Fruit fly (Drosophila melanogaster) whole organism, embryonic: ENCODE measurements around the gene Best2.

ENCODE experiments used
- ATbp ChIP-seq: fragments of 200-800 bp; sonication (Bioruptor generic); optimal IDR thresholded peaks from 2 replicates; lab custom pipeline; 2017; ENCODE audit warnings: missing biosample characterization, mild to moderate bottlenecking, missing genetic modification characterization, missing genetic modification reagents
- Ada2b ChIP-seq: fragments of 200-800 bp; sonication (Bioruptor generic); IDR thresholded peaks from 2 replicates; pipeline ENCODE4 v1.3.6; 2022; ENCODE audit warnings: missing biosample characterization, missing genetic modification characterization
- Awh ChIP-seq: fragments of 200-800 bp; sonication (Bioruptor generic); IDR thresholded peaks from 2 replicates; pipeline ENCODE4, ENCODE4 v1.3.6; 2022; ENCODE audit warnings: missing biosample characterization, missing genetic modification characterization
- BEAF-32 ChIP-seq: fragments of 200-800 bp; sonication (Bioruptor generic); optimal IDR thresholded peaks from 3 replicates; lab custom pipeline; 2017; ENCODE audit warnings: missing biosample characterization, missing genetic modification characterization, mild to moderate bottlenecking, moderate library complexity, missing genetic modification reagents
- C15 ChIP-seq: fragments of 200-800 bp; sonication (Bioruptor generic); IDR thresholded peaks from 3 replicates; pipeline ENCODE4 v1.3.6; 2022; ENCODE audit warnings: missing biosample characterization, missing genetic modification characterization
- CG10431 ChIP-seq: fragments of 200-800 bp; sonication (Bioruptor generic); optimal IDR thresholded peaks from 3 replicates; lab custom pipeline; 2018; ENCODE audit warnings: missing biosample characterization, mild to moderate bottlenecking, missing genetic modification characterization
- CG10565 ChIP-seq: fragments of 200-800 bp; sonication (Bioruptor generic); optimal IDR thresholded peaks from 3 replicates; lab custom pipeline; 2016; ENCODE audit warnings: missing biosample characterization, mild to moderate bottlenecking, missing genetic modification characterization
- CG12219 ChIP-seq: fragments of 200-800 bp; sonication (Bioruptor generic); optimal IDR thresholded peaks from 3 replicates; lab custom pipeline; 2018; ENCODE audit warnings: missing biosample characterization, mild to moderate bottlenecking, missing genetic modification characterization
- CG13296 ChIP-seq: fragments of 200-800 bp; sonication (Bioruptor generic); optimal IDR thresholded peaks from 3 replicates; lab custom pipeline; 2018; ENCODE audit warnings: missing biosample characterization, mild to moderate bottlenecking, missing genetic modification characterization
- CG16813 ChIP-seq: fragments of 200-800 bp; sonication (Bioruptor generic); IDR thresholded peaks from 3 replicates; pipeline ENCODE4 v1.3.6; 2022; ENCODE audit warnings: missing biosample characterization, missing genetic modification characterization; ENCODE audit not compliant: partially characterized antibody
- CG17328 ChIP-seq: fragments of 200-800 bp; sonication (Bioruptor generic); IDR thresholded peaks from 2 replicates; pipeline ENCODE4 v1.3.6; 2022; ENCODE audit warnings: missing biosample characterization, missing genetic modification characterization
- CG17912 ChIP-seq: fragments of 200-800 bp; sonication (Bioruptor generic); optimal IDR thresholded peaks from 2 replicates; lab custom pipeline; 2018; ENCODE audit warnings: missing biosample characterization, mild to moderate bottlenecking, missing genetic modification characterization
- CG1832 ChIP-seq: fragments of 200-800 bp; sonication (Bioruptor generic); optimal IDR thresholded peaks from 2 replicates; lab custom pipeline; 2017; ENCODE audit warnings: missing biosample characterization, mild to moderate bottlenecking, missing genetic modification characterization, inconsistent platforms
- CG2116 ChIP-seq: fragments of 200-800 bp; sonication (Bioruptor generic); optimal IDR thresholded peaks from 3 replicates; lab custom pipeline; 2018; ENCODE audit warnings: missing biosample characterization, mild to moderate bottlenecking, missing genetic modification characterization
- CG32532 ChIP-seq: fragments of 200-800 bp; sonication (Bioruptor generic); IDR thresholded peaks from 2 replicates; pipeline ENCODE4 v1.3.6; 2022; ENCODE audit warnings: missing biosample characterization, missing genetic modification characterization
- CG33213 ChIP-seq: fragments of 200-800 bp; sonication (Bioruptor generic); optimal IDR thresholded peaks from 3 replicates; lab custom pipeline; 2016; ENCODE audit warnings: missing biosample characterization, missing genetic modification characterization
- CG34224 ChIP-seq: fragments of 200-800 bp; sonication (Bioruptor generic); IDR thresholded peaks from 3 replicates; pipeline ENCODE4 v1.3.6; 2022; ENCODE audit warnings: missing biosample characterization, missing genetic modification characterization; ENCODE audit not compliant: partially characterized antibody
- CG3847 ChIP-seq: fragments of 200-800 bp; sonication (Bioruptor generic); IDR thresholded peaks from 2 replicates; pipeline ENCODE4 v1.3.6; 2022; ENCODE audit warnings: missing biosample characterization, missing genetic modification characterization
- CG4820 ChIP-seq: fragments of 200-800 bp; sonication (Bioruptor generic); optimal IDR thresholded peaks from 3 replicates; lab custom pipeline; 2016; ENCODE audit warnings: missing biosample characterization, missing genetic modification characterization
- CG4854 ChIP-seq: fragments of 200-800 bp; sonication (Bioruptor generic); optimal IDR thresholded peaks from 2 replicates; lab custom pipeline; 2016; ENCODE audit warnings: missing biosample characterization, missing genetic modification characterization, inconsistent platforms
- CG5953 ChIP-seq: fragments of 200-800 bp; sonication (Bioruptor generic); IDR thresholded peaks from 2 replicates; pipeline ENCODE4 v1.3.6; 2022; ENCODE audit warnings: missing biosample characterization, missing genetic modification characterization
- CG6791 ChIP-seq: fragments of 200-800 bp; sonication (Bioruptor generic); IDR thresholded peaks from 3 replicates; pipeline ENCODE4 v1.3.6; 2022; ENCODE audit warnings: missing biosample characterization, missing genetic modification characterization; ENCODE audit not compliant: partially characterized antibody
- E2f2 ChIP-seq: fragments of 200-800 bp; sonication (Bioruptor generic); IDR thresholded peaks from 2 replicates; pipeline ENCODE4 v1.3.6; 2022; ENCODE audit warnings: missing biosample characterization, missing genetic modification characterization
- Hey ChIP-seq: fragments of 200-800 bp; sonication (Bioruptor generic); optimal IDR thresholded peaks from 3 replicates; lab custom pipeline; 2018; ENCODE audit warnings: missing biosample characterization, mild to moderate bottlenecking, missing genetic modification characterization
- HmgD ChIP-seq: fragments of 200-800 bp; sonication (Bioruptor generic); optimal IDR thresholded peaks from 3 replicates; lab custom pipeline; 2016; ENCODE audit warnings: missing biosample characterization, missing genetic modification characterization
- Hmr ChIP-seq: fragments of 200-800 bp; sonication (Bioruptor generic); optimal IDR thresholded peaks from 3 replicates; lab custom pipeline; 2017; ENCODE audit warnings: mild to moderate bottlenecking, missing biosample characterization, missing genetic modification reagents, missing genetic modification characterization
- Jarid2 ChIP-seq: fragments of 200-800 bp; sonication (Bioruptor generic); optimal IDR thresholded peaks from 3 replicates; lab custom pipeline; 2017; ENCODE audit warnings: mild to moderate bottlenecking, missing biosample characterization, missing genetic modification reagents, missing genetic modification characterization
- Kr ChIP-seq: fragments of 200-800 bp; sonication (Bioruptor generic); optimal IDR thresholded peaks from 2 replicates; lab custom pipeline; 2017; ENCODE audit warnings: missing biosample characterization, mild to moderate bottlenecking, missing genetic modification characterization
- Lim3 ChIP-seq: fragments of 200-800 bp; sonication (Bioruptor generic); IDR thresholded peaks from 2 replicates; pipeline ENCODE4 v1.3.6; 2022; ENCODE audit warnings: missing biosample characterization, missing genetic modification characterization
- MTF-1 ChIP-seq: fragments of 200-800 bp; sonication (Bioruptor generic); optimal IDR thresholded peaks from 2 replicates; lab custom pipeline; 2018; ENCODE audit warnings: missing biosample characterization, mild to moderate bottlenecking, missing genetic modification characterization, borderline replicate concordance
- Mad ChIP-seq: fragments of 200-800 bp; sonication (Bioruptor generic); optimal IDR thresholded peaks from 2 replicates; lab custom pipeline; 2016; ENCODE audit warnings: missing biosample characterization, missing genetic modification characterization
- Mrtf ChIP-seq: fragments of 200-800 bp; sonication (Bioruptor generic); IDR thresholded peaks from 3 replicates; pipeline ENCODE4 v1.3.6; 2022; ENCODE audit warnings: missing biosample characterization, missing genetic modification characterization
- Nf-YC ChIP-seq: fragments of 200-800 bp; optimal IDR thresholded peaks from 3 replicates; lab custom pipeline; 2019; ENCODE audit warnings: missing biosample characterization, mild to moderate bottlenecking, missing genetic modification characterization, moderate library complexity
- Optix ChIP-seq: fragments of 200-800 bp; sonication (Bioruptor generic); IDR thresholded peaks from 3 replicates; pipeline ENCODE4 v1.3.6; 2022; ENCODE audit warnings: missing biosample characterization, missing genetic modification characterization
- Scr ChIP-seq: fragments of 200-800 bp; sonication (Bioruptor generic); IDR thresholded peaks from 2 replicates; pipeline ENCODE4 v1.3.6; 2022; ENCODE audit warnings: missing biosample characterization, missing genetic modification characterization; ENCODE audit not compliant: partially characterized antibody
- Sox100B ChIP-seq: fragments of 200-800 bp; sonication (Bioruptor generic); optimal IDR thresholded peaks from 3 replicates; lab custom pipeline; 2018; ENCODE audit warnings: missing biosample characterization, mild to moderate bottlenecking, missing genetic modification characterization
- Sox102F ChIP-seq: fragments of 200-800 bp; sonication (Bioruptor generic); optimal IDR thresholded peaks from 2 replicates; lab custom pipeline; 2018; ENCODE audit warnings: missing biosample characterization, mild to moderate bottlenecking, missing genetic modification characterization, moderate library complexity
- ac ChIP-seq: fragments of 200-800 bp; sonication (Bioruptor generic); optimal IDR thresholded peaks from 3 replicates; lab custom pipeline; 2017; ENCODE audit warnings: missing biosample characterization, mild to moderate bottlenecking, missing genetic modification characterization
- dysf ChIP-seq: fragments of 200-800 bp; sonication (Bioruptor generic); IDR thresholded peaks from 3 replicates; pipeline ENCODE4 v1.3.6; 2022; ENCODE audit warnings: missing biosample characterization, missing genetic modification characterization
- fd102C ChIP-seq: fragments of 200-800 bp; sonication (Bioruptor generic); optimal IDR thresholded peaks from 2 replicates; lab custom pipeline; 2018; ENCODE audit warnings: missing biosample characterization, mild to moderate bottlenecking, missing genetic modification characterization, moderate library complexity
- h ChIP-seq: fragments of >200 bp; optimal IDR thresholded peaks from 2 replicates; lab custom pipeline; 2017
- lilli ChIP-seq: fragments of 200-800 bp; sonication (Bioruptor generic); optimal IDR thresholded peaks from 3 replicates; lab custom pipeline; 2016; ENCODE audit warnings: missing biosample characterization, missing genetic modification characterization
- p53 ChIP-seq: fragments of 200-800 bp; sonication (Bioruptor generic); optimal IDR thresholded peaks from 2 replicates; lab custom pipeline; 2016; ENCODE audit warnings: missing biosample characterization, missing genetic modification characterization
- pros ChIP-seq: fragments of 200-800 bp; sonication (Bioruptor generic); optimal IDR thresholded peaks from 3 replicates; lab custom pipeline; 2019; ENCODE audit warnings: missing biosample characterization, mild to moderate bottlenecking, missing genetic modification characterization, moderate library complexity
- ro ChIP-seq: fragments of 200-800 bp; sonication (Bioruptor generic); IDR thresholded peaks from 2 replicates; pipeline ENCODE4 v1.3.6; 2022; ENCODE audit warnings: missing biosample characterization, missing genetic modification characterization
- sens ChIP-seq: fragments of 200-800 bp; sonication (Bioruptor generic); peaks from one replicate; lab custom pipeline; 2016; ENCODE audit warnings: missing biosample characterization, missing genetic modification characterization
- slou ChIP-seq: fragments of 200-800 bp; sonication (Bioruptor generic); optimal IDR thresholded peaks from 3 replicates; lab custom pipeline; 2016; ENCODE audit warnings: missing biosample characterization, missing genetic modification characterization
- sob ChIP-seq: fragments of 200-800 bp; sonication (Bioruptor generic); IDR thresholded peaks from 2 replicates; pipeline ENCODE4 v1.3.6; 2022; ENCODE audit warnings: missing biosample characterization, missing genetic modification characterization
- stc ChIP-seq: fragments of 200-800 bp; sonication (Bioruptor generic); IDR thresholded peaks from 2 replicates; pipeline ENCODE4 v1.3.6; 2022; ENCODE audit warnings: missing biosample characterization, missing genetic modification characterization
- yki ChIP-seq: fragments of >200 bp; optimal IDR thresholded peaks from 3 replicates; lab custom pipeline; 2018

Gene Best2

DNA sequence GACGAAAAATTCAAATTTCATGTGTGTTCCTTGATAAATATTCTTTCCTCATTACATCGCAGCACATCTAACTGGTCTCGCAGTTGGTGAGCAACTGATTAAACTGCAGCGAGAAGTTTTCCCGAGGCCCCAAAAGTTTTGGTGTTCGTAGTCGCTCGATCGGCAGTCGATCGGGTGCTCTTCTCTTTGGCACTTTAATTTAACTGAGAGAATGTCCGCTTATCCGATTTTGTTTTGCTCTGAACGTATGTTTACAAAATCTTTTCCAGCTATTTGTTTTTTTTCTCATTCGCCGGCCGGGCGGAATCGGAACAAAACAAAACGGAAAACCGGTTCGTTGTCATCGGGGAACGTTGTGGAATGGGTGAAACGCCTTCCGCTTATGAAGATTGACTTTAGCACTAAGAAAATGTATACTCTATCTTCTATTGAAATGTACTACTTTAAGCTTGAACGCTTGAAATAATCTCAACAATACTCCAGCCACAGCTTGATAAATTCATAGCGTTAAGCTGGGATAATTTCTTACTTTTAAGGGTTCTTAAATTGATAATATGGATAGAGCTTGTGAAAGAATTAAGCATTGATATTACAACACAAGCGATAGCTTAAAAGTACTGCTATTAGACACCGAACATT lies 37.8 kb downstream of the Best2 start (continued):
- TF ChIP-seq Awh (GFP tag; lab: Robert Waterston, UW) (no peak), Lim3 (GFP tag; lab: Robert Waterston, UW) (no peak), dysf (GFP tag; lab: Robert Waterston, UW) (no peak), CG13296 (peak; percentile 47), stc (GFP tag; lab: Robert Waterston, UW) (no peak), CG17912 (GFP tag; lab: Kevin White, UChicago) (peak; percentile 13), sens (peak; percentile 87), Optix (GFP tag; lab: Robert Waterston, UW) (no peak), MTF-1 (GFP tag; lab: Kevin White, UChicago) (peak; percentile 31), Ada2b (GFP tag; lab: Robert Waterston, UW) (no peak), Sox100B (peak; percentile 13), CG12219 (peak; percentile 30), CG32532 (GFP tag; lab: Robert Waterston, UW) (no peak; the same call in 1 of the 2 replicates), E2f2 (0 out of 2 replicates have a peak, but pooled peaks have one; percentile 41)
- TF ChIP-seq, all 482 proteins: peak for 71

DNA sequence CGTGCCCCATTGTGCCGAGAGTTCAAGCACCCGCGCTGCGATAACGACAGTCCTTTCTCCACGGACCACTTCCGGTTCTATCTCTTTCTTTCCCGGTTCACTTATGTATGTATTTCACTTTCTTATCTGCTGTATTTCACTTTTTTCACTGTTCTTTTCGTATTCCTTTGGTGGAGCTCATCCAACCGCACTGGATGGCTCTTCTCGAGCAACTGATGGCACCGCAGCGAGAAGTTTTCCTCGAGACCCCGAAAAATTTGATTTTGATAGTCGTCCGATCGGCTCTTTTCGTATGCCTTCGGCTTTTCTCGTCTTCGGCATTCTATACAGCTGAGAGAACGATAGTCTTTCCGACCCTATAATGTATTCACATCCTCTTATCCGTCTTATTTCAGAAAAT lies 38.7 kb downstream of the Best2 start, which contains the start of gene LanA:
Gene LanA (minus strand): TSS at position 217 of the 400 bp plus-strand sequence.
- TF ChIP-seq slou (GFP tag; lab: Kevin White, UChicago), result no peak
- TF ChIP-seq Sox102F (GFP tag; lab: Kevin White, UChicago), result no peak
- TF ChIP-seq CG33213, result no peak
- 0 out of 2 replicates have a peak, but pooled peaks have one; percentile 20 for TF ChIP-seq Scr (GFP tag; lab: Robert Waterston, UW)
- no peak for TF ChIP-seq p53 (GFP tag; lab: Kevin White, UChicago)
- TF ChIP-seq yki, result no peak
- no peak for TF ChIP-seq CG5953 (GFP tag; lab: Robert Waterston, UW)
- TF ChIP-seq C15 (GFP tag; lab: Robert Waterston, UW), result no peak
- TF ChIP-seq CG4854 (GFP tag; lab: Kevin White, UChicago), result no peak
- no peak for TF ChIP-seq Kr (GFP tag; lab: Kevin White, UChicago)
- no peak for TF ChIP-seq Hmr (GFP tag; lab: Kevin White, UChicago)
- TF ChIP-seq sob (GFP tag; lab: Robert Waterston, UW), result peak; percentile 46; the same call in 1 of the 2 replicates
- peak; percentile 15 for TF ChIP-seq CG1832 (GFP tag; lab: Kevin White, UChicago)
- TF ChIP-seq CG4820 (GFP tag; lab: Kevin White, UChicago), result no peak
- peak; percentile 6 for TF ChIP-seq Mad (GFP tag; lab: Kevin White, UChicago)
- no peak for TF ChIP-seq Mrtf (GFP tag; lab: Robert Waterston, UW)
- no peak for TF ChIP-seq BEAF-32 (GFP tag; lab: Kevin White, UChicago)
- no peak for TF ChIP-seq ro (GFP tag; lab: Robert Waterston, UW)
- no peak for TF ChIP-seq Nf-YC (tag; lab: Kevin White, UChicago)
- peak; percentile 60 for TF ChIP-seq fd102C (GFP tag; lab: Kevin White, UChicago)
- peak; percentile 16; the same call in 1 of the 2 replicates for TF ChIP-seq CG17328 (GFP tag; lab: Robert Waterston, UW)
- no peak for TF ChIP-seq ac (GFP tag; lab: Kevin White, UChicago)
- no peak for TF ChIP-seq Hey
- TF ChIP-seq CG3847 (GFP tag; lab: Robert Waterston, UW), result no peak
- no peak for TF ChIP-seq HmgD (GFP tag; lab: Kevin White, UChicago)
- TF ChIP-seq h (lab: Kevin White, UChicago), result no peak
- TF ChIP-seq CG16813 (GFP tag; lab: Robert Waterston, UW), result 0 out of 3 replicates have a peak, but pooled peaks have one; percentile 11
- TF ChIP-seq CG10431 (GFP tag; lab: Kevin White, UChicago), result peak; percentile 41
- TF ChIP-seq Jarid2 (GFP tag; lab: Kevin White, UChicago), result peak; percentile 77
- no peak for TF ChIP-seq CG10565
- TF ChIP-seq ATbp (GFP tag; lab: Kevin White, UChicago), result no peak
- peak; percentile 52; the same call in 1 of the 3 replicates for TF ChIP-seq CG6791 (GFP tag; lab: Robert Waterston, UW)
- TF ChIP-seq lilli, result no peak
- no peak for TF ChIP-seq CG34224 (GFP tag; lab: Robert Waterston, UW)
- TF ChIP-seq CG2116, result no peak
- TF ChIP-seq pros (GFP tag; lab: Kevin White, UChicago), result peak; percentile 44
